Worm (Caenorhabditis elegans): ENCODE results near the gene rib-1.

Gene rib-1

DNA sequence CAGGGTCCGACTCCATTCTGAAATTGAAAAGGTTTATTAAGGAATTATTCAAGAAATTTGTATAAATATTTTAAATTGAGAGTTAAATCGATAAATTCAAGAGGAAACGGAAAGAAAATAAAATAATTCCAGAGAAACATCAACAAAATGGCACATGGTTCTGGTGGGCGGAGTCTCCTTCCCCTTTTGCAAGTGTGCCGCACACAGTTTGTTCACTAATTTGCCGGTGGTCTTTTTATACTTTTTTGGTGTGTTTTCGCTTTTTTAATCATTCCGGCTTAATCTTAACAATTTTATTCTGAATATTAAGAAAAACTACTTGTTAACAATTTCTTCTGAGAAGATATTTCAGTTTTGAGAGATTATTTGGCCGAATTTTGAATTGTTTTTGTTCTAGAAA, 26.3 kb downstream of the rib-1 start, which contains the start of the genes ragc-1 and Y24F12A.1 (continued):
- TF ChIP-seq ceh-90 (tag; optimal IDR thresholded peaks at IDR 0.05) (no peak), ceh-63 (GFP tag; optimal IDR thresholded peaks at IDR 0.05) (no peak), lin-15B (tag; optimal IDR thresholded peaks at IDR 0.05) (peak; percentile 13), nhr-20 (tag; optimal IDR thresholded peaks at IDR 0.05) (peak; percentile 47), ceh-82 (tag; optimal IDR thresholded peaks at IDR 0.05) (peak in 2 of 3 experiments; percentile 26 to 46), tbx-2 (tag; optimal IDR thresholded peaks at IDR 0.05) (peak; percentile 24), mep-1 (tag; optimal IDR thresholded peaks at IDR 0.05) (peak; percentile 38), elt-3 (tag; optimal IDR thresholded peaks at IDR 0.05) (peak in 1 of 6 experiments; percentile 66), grh-1 (GFP tag; IDR thresholded peaks at IDR 0.05) (no peak), pag-3 (tag; optimal IDR thresholded peaks at IDR 0.05; ENCODE audit: borderline replicate concordance, insufficient read depth) (no peak), sup-37 (GFP tag; optimal IDR thresholded peaks at IDR 0.05) (no peak), blmp-1 (tag; optimal IDR thresholded peaks at IDR 0.05) (peak; percentile 58), skn-1 (tag; optimal IDR thresholded peaks at IDR 0.05) (peak; percentile 54)

DNA sequence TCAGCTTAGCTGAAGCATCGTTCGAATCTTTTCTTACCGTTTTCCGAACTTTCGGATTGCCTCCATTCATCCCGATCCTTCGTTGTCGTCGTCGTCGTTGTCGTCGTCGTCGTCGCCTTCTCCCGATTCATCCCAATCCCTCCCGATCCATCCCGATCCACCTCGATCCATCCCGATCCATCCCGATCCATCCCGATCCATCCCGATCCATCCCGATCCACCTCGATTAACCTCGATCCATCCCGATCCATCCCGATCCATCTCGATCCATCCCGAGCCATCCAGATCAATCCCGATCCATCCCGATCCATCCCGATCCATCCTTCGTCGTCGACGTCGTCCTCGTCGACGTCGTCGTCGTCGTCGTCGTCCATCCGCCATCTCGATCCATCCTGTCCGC, 38.0 kb downstream of the rib-1 start:
- 0 out of 2 replicates have a peak, but pooled peaks have one; percentile 56 for TF ChIP-seq ets-5 (GFP tag; IDR thresholded peaks at IDR 0.05)
- 0 out of 2 replicates have a peak, but pooled peaks have one; percentile 12 for TF ChIP-seq mab-9 (GFP tag; IDR thresholded peaks at IDR 0.05)

DNA sequence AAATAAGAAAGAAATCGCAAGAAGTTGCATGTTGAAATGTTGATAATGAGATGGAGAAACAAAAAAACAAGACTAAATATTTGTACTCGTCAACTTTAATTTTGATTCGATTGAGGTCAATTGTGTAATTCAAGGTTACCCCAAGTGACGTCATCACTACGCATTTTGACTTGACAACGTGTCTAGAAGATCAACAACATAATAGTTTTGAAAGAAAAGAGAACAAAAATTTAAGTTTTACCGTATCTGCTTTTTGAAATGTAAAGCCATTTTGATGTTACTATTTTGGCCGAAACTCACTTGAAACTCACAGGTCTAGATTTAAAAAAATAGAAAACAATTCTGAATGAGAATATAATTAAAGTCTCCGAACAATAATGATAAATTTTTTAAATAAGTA, 42.3 kb downstream of the rib-1 start, which contains the start of gene dsl-5:
dsl-5 (minus strand) TSS at position 101 of the 400 bp plus-strand sequence.
- TF ChIP-seq mab-9 (GFP tag; IDR thresholded peaks at IDR 0.05) (no peak), nhr-85 (tag) (peak; percentile 61)

DNA sequence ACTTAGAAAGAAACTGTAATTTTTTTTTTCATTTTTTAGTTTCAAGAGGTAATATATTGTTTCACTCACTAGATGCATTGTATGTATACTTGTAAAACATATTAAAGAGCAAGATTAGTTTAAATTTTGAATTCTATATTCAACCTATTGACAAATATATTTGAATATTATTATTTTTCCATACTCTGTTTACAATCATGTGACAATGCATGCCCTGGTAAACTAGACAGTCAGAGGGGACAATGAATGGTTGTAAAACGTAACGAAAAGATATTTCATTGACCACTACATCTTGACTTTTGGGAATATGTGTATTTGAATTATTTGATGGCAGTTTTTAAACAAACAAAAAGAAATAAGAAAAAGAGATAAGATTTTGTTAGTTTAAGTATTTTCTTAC, 43.7 kb downstream of the rib-1 start:
- TF ChIP-seq lir-3 (tag; optimal IDR thresholded peaks at IDR 0.05; ENCODE audit: poor library complexity) (no peak), nhr-76 (tag; optimal IDR thresholded peaks at IDR 0.05) (no peak), C04F5.9 (tag; optimal IDR thresholded peaks at IDR 0.05) (no peak), elt-3 (tag; optimal IDR thresholded peaks at IDR 0.05) (no peak), isw-1 (GFP tag; IDR thresholded peaks at IDR 0.05) (no peak), mef-2 (tag; optimal IDR thresholded peaks at IDR 0.05) (no peak), nhr-11 (tag; optimal IDR thresholded peaks at IDR 0.05) (no peak), lin-13 (GFP tag; optimal IDR thresholded peaks at IDR 0.05) (no peak), aly-2 (tag; optimal IDR thresholded peaks at IDR 0.05) (no peak), swsn-7 (tag; optimal IDR thresholded peaks at IDR 0.05) (no peak), lin-39 (tag; optimal IDR thresholded peaks at IDR 0.05) (no peak), nhr-12 (tag; optimal IDR thresholded peaks at IDR 0.05) (no peak), ceh-8 (GFP tag; optimal IDR thresholded peaks at IDR 0.05) (no peak), blmp-1 (tag; optimal IDR thresholded peaks at IDR 0.05) (no peak), xbp-1 (tag; optimal IDR thresholded peaks at IDR 0.05) (no peak), dpl-1 (GFP tag; optimal IDR thresholded peaks at IDR 0.05) (no peak), C34B4.2 (tag; optimal IDR thresholded peaks at IDR 0.05) (no peak)

DNA sequence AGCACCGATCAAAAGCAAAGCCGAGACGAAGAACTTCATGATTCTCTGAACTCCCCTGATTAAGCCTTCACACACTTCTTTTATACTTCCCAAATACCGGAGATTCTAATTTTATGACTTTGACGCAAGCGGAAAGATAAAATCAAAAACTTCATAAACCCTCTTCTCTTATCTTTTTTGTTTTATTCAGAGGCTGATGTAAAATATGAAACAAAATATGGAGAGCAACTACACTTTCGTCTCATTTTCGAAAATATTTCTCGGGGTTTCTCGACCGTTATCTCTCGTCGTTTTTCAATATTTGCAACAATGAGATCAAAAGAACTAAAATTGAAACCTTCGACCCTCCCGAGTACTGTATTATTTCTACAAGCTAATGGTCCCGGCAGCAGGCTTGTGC, 44.5 kb downstream of the rib-1 start, which contains the start of gene lys-4:
lys-4 (minus strand) TSS at position 115 of the 400 bp plus-strand sequence.
- TF ChIP-seq hlh-4 (tag; optimal IDR thresholded peaks at IDR 0.05) = no peak
- peak; percentile 17 for TF ChIP-seq nhr-20 (tag; optimal IDR thresholded peaks at IDR 0.05)
- no peak for TF ChIP-seq C16A3.4 (tag; optimal IDR thresholded peaks at IDR 0.05)
- TF ChIP-seq sptf-1 (tag; optimal IDR thresholded peaks at IDR 0.05) = no peak
- no peak for TF ChIP-seq tlp-1 (tag; optimal IDR thresholded peaks at IDR 0.05)
- TF ChIP-seq dsc-1 (tag; optimal IDR thresholded peaks at IDR 0.05) = no peak
- TF ChIP-seq swsn-7 (tag; optimal IDR thresholded peaks at IDR 0.05) = no peak
- TF ChIP-seq pqm-1 (tag; optimal IDR thresholded peaks at IDR 0.05) = no peak
- TF ChIP-seq nhr-19 (GFP tag; conservative IDR thresholded peaks at IDR 0.05) = no peak
- peak; percentile 68 for TF ChIP-seq elt-2 (tag; optimal IDR thresholded peaks at IDR 0.05)
- no peak for TF ChIP-seq alr-1 (tag; optimal IDR thresholded peaks at IDR 0.05; ENCODE audit: borderline replicate concordance)
- TF ChIP-seq pag-3 (tag; optimal IDR thresholded peaks at IDR 0.05; ENCODE audit: borderline replicate concordance, insufficient read depth) = no peak
- no peak for TF ChIP-seq nhr-12 (tag; optimal IDR thresholded peaks at IDR 0.05)
- TF ChIP-seq zag-1 (tag; optimal IDR thresholded peaks at IDR 0.05) = no peak
- no peak for TF ChIP-seq lsy-2 (tag; optimal IDR thresholded peaks at IDR 0.05)
- no peak for TF ChIP-seq nhr-11 (tag; optimal IDR thresholded peaks at IDR 0.05)
- no peak for TF ChIP-seq tbx-2 (tag; optimal IDR thresholded peaks at IDR 0.05)
- peak; percentile 39 for TF ChIP-seq jun-1 (tag; optimal IDR thresholded peaks at IDR 0.05)
- no peak for TF ChIP-seq ztf-11 (tag; optimal IDR thresholded peaks at IDR 0.05)
- no peak for TF ChIP-seq nhr-85 (tag)
- TF ChIP-seq lin-39 (tag; optimal IDR thresholded peaks at IDR 0.05) = no peak
- no peak for TF ChIP-seq sox-4 (tag; optimal IDR thresholded peaks at IDR 0.05)

Data from whole organism, L1 larva.